Fruit fly (Drosophila melanogaster): ENCODE results near the gene brwl.

brwl gene

DNA sequence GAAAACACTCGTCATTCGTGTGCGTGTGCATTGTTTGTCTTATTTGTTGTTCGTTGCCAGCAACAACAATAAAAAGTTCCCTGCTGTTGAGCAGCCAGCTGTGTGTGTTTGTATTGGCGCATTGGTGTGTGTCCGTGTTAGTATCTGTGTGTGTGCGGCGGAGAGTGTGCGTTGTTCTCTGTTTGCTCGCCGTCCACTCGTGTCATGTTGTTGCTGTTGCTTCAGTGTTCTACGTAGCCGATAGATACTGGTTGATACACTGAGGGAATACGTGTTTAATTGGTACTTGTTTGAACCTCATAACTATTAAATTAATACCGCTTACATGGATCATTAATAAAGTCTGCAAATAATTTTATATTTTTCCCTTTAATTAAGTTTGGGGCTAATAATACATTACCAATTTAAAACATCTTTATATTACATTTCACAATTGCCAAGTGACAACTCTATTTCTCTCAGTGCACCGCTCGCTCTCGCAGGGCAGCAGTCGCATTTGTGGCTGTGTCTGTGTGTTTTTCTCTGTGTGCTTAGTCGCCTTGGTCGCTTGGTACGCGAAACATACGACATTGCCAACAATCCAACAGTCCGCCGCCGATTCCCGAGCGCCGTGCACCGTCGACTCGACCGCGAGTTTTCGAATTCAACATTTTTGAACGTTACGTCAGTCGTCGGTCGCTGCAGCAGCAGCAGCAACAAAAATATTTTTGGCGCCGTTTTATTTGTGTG is at the start of gene brwl (continued):
- peak; percentile 98 for TF ChIP-seq Asciz (GFP tag; optimal IDR thresholded peaks at IDR 0.05)
- peak; percentile 95 for TF ChIP-seq gt (GFP tag; IDR thresholded peaks at IDR 0.05)
- no peak for TF ChIP-seq CG2129 (GFP tag; IDR thresholded peaks at IDR 0.05; ENCODE audit: partially characterized antibody)
- TF ChIP-seq crc (GFP tag; optimal IDR thresholded peaks at IDR 0.05): peak; percentile 97
- TF ChIP-seq Dad (GFP tag; optimal IDR thresholded peaks at IDR 0.05): peak; percentile 97
- TF ChIP-seq bowl (GFP tag; IDR thresholded peaks at IDR 0.05): peak; percentile 94
- TF ChIP-seq pros (GFP tag; optimal IDR thresholded peaks at IDR 0.05): peak; percentile 70
- TF ChIP-seq NFAT (GFP tag; IDR thresholded peaks at IDR 0.05): peak; percentile 95
- TF ChIP-seq ttk (GFP tag; IDR thresholded peaks at IDR 0.05): peak; percentile 98
- peak; percentile 93 for TF ChIP-seq luna (GFP tag; optimal IDR thresholded peaks at IDR 0.05)
- TF ChIP-seq eyg (GFP tag; optimal IDR thresholded peaks at IDR 0.05): peak; percentile 95
- TF ChIP-seq Sry-β (GFP tag; optimal IDR thresholded peaks at IDR 0.05): peak; percentile 71
- peak; percentile 95 for TF ChIP-seq CG31388 (GFP tag; optimal IDR thresholded peaks at IDR 0.05)
- TF ChIP-seq Adf1 (GFP tag; IDR thresholded peaks at IDR 0.05): peak; percentile 89
- TF ChIP-seq exex (tag; optimal IDR thresholded peaks at IDR 0.05): peak; percentile 93
- peak; percentile 93; the same call in 2 of the 3 replicates for TF ChIP-seq Optix (GFP tag; IDR thresholded peaks at IDR 0.05)
- TF ChIP-seq Dll (GFP tag; IDR thresholded peaks at IDR 0.05; ENCODE audit: partially characterized antibody): no peak
- TF ChIP-seq CG3726 (GFP tag; IDR thresholded peaks at IDR 0.05): peak; percentile 98
- peak; percentile 98 for TF ChIP-seq Dip3 (GFP tag; optimal IDR thresholded peaks at IDR 0.05)
- TF ChIP-seq CG33213 (GFP tag; optimal IDR thresholded peaks at IDR 0.05): peak; percentile 97
- TF ChIP-seq vfl (GFP tag; optimal IDR thresholded peaks at IDR 0.05): peak; percentile 96
- TF ChIP-seq row (GFP tag; IDR thresholded peaks at IDR 0.05): peak; percentile 100
- peak; percentile 96 for TF ChIP-seq CG11247 (GFP tag; IDR thresholded peaks at IDR 0.05)
- TF ChIP-seq ind (GFP tag; optimal IDR thresholded peaks at IDR 0.05): peak; percentile 99
- TF ChIP-seq CHES-1-like (GFP tag; optimal IDR thresholded peaks at IDR 0.05): peak; percentile 97
- TF ChIP-seq CG17328 (GFP tag; IDR thresholded peaks at IDR 0.05): peak; percentile 99
- peak; percentile 99 for TF ChIP-seq CG12659 (GFP tag; optimal IDR thresholded peaks at IDR 0.05)
- TF ChIP-seq ken (GFP tag; IDR thresholded peaks at IDR 0.05): peak; percentile 96
- TF ChIP-seq CG3847 (GFP tag; IDR thresholded peaks at IDR 0.05): peak; percentile 98
- peak; percentile 98 for TF ChIP-seq salm (tag; optimal IDR thresholded peaks at IDR 0.05)
- peak; percentile 87 for TF ChIP-seq CG17802 (tag; optimal IDR thresholded peaks at IDR 0.05)
- peak; percentile 97 for TF ChIP-seq CG10267 (tag; optimal IDR thresholded peaks at IDR 0.05)
- TF ChIP-seq D (optimal IDR thresholded peaks at IDR 0.05): peak; percentile 93
- peak; percentile 99 for TF ChIP-seq D (GFP tag; optimal IDR thresholded peaks at IDR 0.05)
- TF ChIP-seq Kr (GFP tag; optimal IDR thresholded peaks at IDR 0.05): peak; percentile 88
- TF ChIP-seq cas (GFP tag; IDR thresholded peaks at IDR 0.05): peak; percentile 95
- peak; percentile 98 for TF ChIP-seq CG4617 (GFP tag; optimal IDR thresholded peaks at IDR 0.05; ENCODE audit: borderline replicate concordance)
- TF ChIP-seq CG3995 (GFP tag; optimal IDR thresholded peaks at IDR 0.05): peak; percentile 83
- TF ChIP-seq zfh1 (GFP tag; IDR thresholded peaks at IDR 0.05): peak; percentile 98
- peak; percentile 98 for TF ChIP-seq NfI (GFP tag; optimal IDR thresholded peaks at IDR 0.05)
- peak; percentile 94 for TF ChIP-seq CG7987 (GFP tag; optimal IDR thresholded peaks at IDR 0.05)
- peak; percentile 94 for TF ChIP-seq CG6175 (GFP tag; IDR thresholded peaks at IDR 0.05)
- peak; percentile 94 to 99 for TF ChIP-seq eve (GFP tag; optimal IDR thresholded peaks at IDR 0.05)
- peak; percentile 94 for TF ChIP-seq ro (GFP tag; IDR thresholded peaks at IDR 0.05)
- TF ChIP-seq zen2 (GFP tag; IDR thresholded peaks at IDR 0.05; ENCODE audit: partially characterized antibody): no peak
- peak; percentile 99 for TF ChIP-seq CG8924 (tag; optimal IDR thresholded peaks at IDR 0.05)
- TF ChIP-seq Doc3 (GFP tag; IDR thresholded peaks at IDR 0.05; ENCODE audit: partially characterized antibody): no peak
- peak; percentile 98 for TF ChIP-seq CG18476 (GFP tag; optimal IDR thresholded peaks at IDR 0.05)
- peak; percentile 97 for TF ChIP-seq Nf-YA (GFP tag; IDR thresholded peaks at IDR 0.05)
- TF ChIP-seq caup (GFP tag; optimal IDR thresholded peaks at IDR 0.05; ENCODE audit: severe bottlenecking): peak; percentile 98
